Worm (Caenorhabditis elegans) whole organism, mixed stage, embryonic: Measurements from ENCODE around the gene F28H6.8.

Source experiments
- M03D4.4 ChIP-seq: sonication (generic microtip); optimal IDR thresholded peaks from 2 replicates; lab custom pipeline; 2017; ENCODE audit warnings: mild to moderate bottlenecking, missing genetic modification characterization, missing compliant biosample characterization
- bed-3 ChIP-seq: fragments of 200-800 bp; sonication (Bioruptor generic); optimal IDR thresholded peaks from 3 replicates; lab custom pipeline; 2018; ENCODE audit warnings: mild to moderate bottlenecking, missing genetic modification characterization, moderate library complexity, missing compliant biosample characterization
- blmp-1 ChIP-seq: fragments of 150-350 bp; optimal IDR thresholded peaks from 2 replicates; lab custom pipeline; 2014; ENCODE audit warnings: missing biosample characterization, missing genetic modification characterization
- ceh-39 ChIP-seq: fragments of 150-350 bp; optimal IDR thresholded peaks from 2 replicates; lab custom pipeline; 2014; ENCODE audit warnings: missing biosample characterization, missing genetic modification characterization
- ceh-43 ChIP-seq: fragments of 200-800 bp; sonication (Bioruptor generic); optimal IDR thresholded peaks from 2 replicates; lab custom pipeline; 2018; ENCODE audit warnings: mild to moderate bottlenecking, missing genetic modification characterization, moderate library complexity, missing compliant biosample characterization
- ceh-83 ChIP-seq: fragments of 200-800 bp; sonication (Bioruptor generic); optimal IDR thresholded peaks from 2 replicates; lab custom pipeline; 2018; ENCODE audit warnings: mild to moderate bottlenecking, missing genetic modification characterization, missing compliant biosample characterization
- ces-1 ChIP-seq: fragments of 150-350 bp; optimal IDR thresholded peaks from 2 replicates; lab custom pipeline; 2014; ENCODE audit warnings: missing biosample characterization, missing genetic modification reagents, missing genetic modification characterization
- cnd-1 ChIP-seq: fragments of 200-800 bp; sonication (Bioruptor generic); optimal IDR thresholded peaks from 2 replicates; lab custom pipeline; 2018; ENCODE audit warnings: mild to moderate bottlenecking, missing genetic modification characterization, missing compliant biosample characterization
- drap-1 ChIP-seq: fragments of 200-800 bp; sonication (Bioruptor generic); optimal IDR thresholded peaks from 3 replicates; lab custom pipeline; 2018; ENCODE audit warnings: mild to moderate bottlenecking, missing genetic modification characterization, missing compliant biosample characterization
- elt-1 ChIP-seq: sonication (generic microtip); optimal IDR thresholded peaks from 2 replicates; lab custom pipeline; 2017; ENCODE audit warnings: missing genetic modification characterization, mild to moderate bottlenecking, missing compliant biosample characterization, antibody characterized with exemption, moderate library complexity, borderline replicate concordance; ENCODE audit not compliant: insufficient read depth
- elt-3 ChIP-seq: fragments of 150-350 bp; optimal IDR thresholded peaks from 2 replicates; lab custom pipeline; 2014; ENCODE audit warnings: missing biosample characterization, missing genetic modification characterization
- flh-1 ChIP-seq: fragments of 200-800 bp; sonication (Bioruptor generic); optimal IDR thresholded peaks from 2 replicates; lab custom pipeline; 2018; ENCODE audit warnings: mild to moderate bottlenecking, missing genetic modification characterization, moderate library complexity, missing compliant biosample characterization
- ham-2 ChIP-seq: fragments of 200-800 bp; sonication (Bioruptor generic); optimal IDR thresholded peaks from 2 replicates; lab custom pipeline; 2018; ENCODE audit warnings: mild to moderate bottlenecking, missing genetic modification characterization, missing compliant biosample characterization
- hlh-1 ChIP-seq: fragments of 150-350 bp; optimal IDR thresholded peaks from 2 replicates; lab custom pipeline; 2014; ENCODE audit warnings: missing biosample characterization, missing genetic modification reagents, missing genetic modification characterization
- lin-13 ChIP-seq: fragments of 150-350 bp; optimal IDR thresholded peaks from 2 replicates; lab custom pipeline; 2014; ENCODE audit warnings: missing biosample characterization, missing genetic modification characterization
- lin-32 ChIP-seq: fragments of 200-800 bp; sonication (Bioruptor generic); optimal IDR thresholded peaks from 2 replicates; lab custom pipeline; 2018; ENCODE audit warnings: mild to moderate bottlenecking, missing genetic modification characterization, missing compliant biosample characterization
- lsy-2 ChIP-seq: fragments of 150-350 bp; optimal IDR thresholded peaks from 2 replicates; lab custom pipeline; 2014; ENCODE audit warnings: missing biosample characterization, missing genetic modification characterization
- mab-5 ChIP-seq: fragments of 150-350 bp; optimal IDR thresholded peaks from 2 replicates; lab custom pipeline; 2014; ENCODE audit warnings: missing biosample characterization, missing genetic modification characterization
- mep-1 ChIP-seq: fragments of 150-350 bp; optimal IDR thresholded peaks from 2 replicates; lab custom pipeline; 2017; ENCODE audit warnings: missing biosample characterization, missing genetic modification reagents, missing genetic modification characterization, inconsistent platforms
- mls-2 ChIP-seq: sonication (generic microtip); optimal IDR thresholded peaks from 2 replicates; lab custom pipeline; 2016; ENCODE audit warnings: mild to moderate bottlenecking, missing genetic modification characterization, moderate library complexity, missing compliant biosample characterization
- nhr-12 ChIP-seq: fragments of 150-350 bp; optimal IDR thresholded peaks from 2 replicates; lab custom pipeline; 2014; ENCODE audit warnings: missing biosample characterization, missing genetic modification characterization
- nhr-2 ChIP-seq: fragments of 150-350 bp; optimal IDR thresholded peaks from 2 replicates; lab custom pipeline; 2014; ENCODE audit warnings: missing biosample characterization, missing genetic modification characterization
- nhr-237 ChIP-seq: fragments of 150-350 bp; optimal IDR thresholded peaks from 2 replicates; lab custom pipeline; 2014; ENCODE audit warnings: missing biosample characterization, missing genetic modification characterization
- nhr-28 ChIP-seq: fragments of 150-350 bp; optimal IDR thresholded peaks from 2 replicates; lab custom pipeline; 2014; ENCODE audit warnings: missing biosample characterization, missing genetic modification characterization
- nhr-76 ChIP-seq: sonication (generic microtip); optimal IDR thresholded peaks from 2 replicates; lab custom pipeline; 2017; ENCODE audit warnings: missing biosample characterization, missing genetic modification characterization
- pha-4 ChIP-seq: fragments of 150-350 bp; optimal IDR thresholded peaks from 2 replicates; lab custom pipeline; 2018; ENCODE audit warnings: missing biosample characterization, missing genetic modification reagents, missing genetic modification characterization
- sem-2 ChIP-seq: fragments of 200-800 bp; sonication (Bioruptor generic); optimal IDR thresholded peaks from 2 replicates; lab custom pipeline; 2018; ENCODE audit warnings: mild to moderate bottlenecking, missing genetic modification characterization, missing compliant biosample characterization
- snpc-4 ChIP-seq: fragments of 150-350 bp; optimal IDR thresholded peaks from 2 replicates; lab custom pipeline; 2014; ENCODE audit warnings: missing biosample characterization, missing genetic modification characterization
- sptf-1 ChIP-seq: sonication (generic microtip); optimal IDR thresholded peaks from 2 replicates; lab custom pipeline; 2017; ENCODE audit warnings: mild to moderate bottlenecking, missing genetic modification characterization, moderate library complexity, missing compliant biosample characterization
- tbx-8 ChIP-seq: fragments of 200-800 bp; sonication (Bioruptor generic); optimal IDR thresholded peaks from 2 replicates; lab custom pipeline; 2018; ENCODE audit warnings: mild to moderate bottlenecking, missing genetic modification characterization, moderate library complexity, missing compliant biosample characterization
- unc-120 ChIP-seq: sonication (generic microtip); optimal IDR thresholded peaks from 2 replicates; lab custom pipeline; 2017; ENCODE audit warnings: missing genetic modification characterization, missing compliant biosample characterization; ENCODE audit not compliant: poor library complexity, severe bottlenecking
- unc-39 ChIP-seq: fragments of 150-350 bp; optimal IDR thresholded peaks from 2 replicates; lab custom pipeline; 2014; ENCODE audit warnings: missing biosample characterization, missing genetic modification characterization
- unc-62 ChIP-seq: fragments of 150-350 bp; optimal IDR thresholded peaks from 2 replicates; lab custom pipeline; 2014; ENCODE audit warnings: missing biosample characterization, missing genetic modification reagents, missing genetic modification characterization
- zip-8 ChIP-seq: fragments of 150-350 bp; optimal IDR thresholded peaks from 2 replicates; lab custom pipeline; 2014; ENCODE audit warnings: missing biosample characterization, missing genetic modification characterization
- ztf-11 ChIP-seq: fragments of 150-350 bp; optimal IDR thresholded peaks from 2 replicates; lab custom pipeline; 2014; ENCODE audit warnings: missing biosample characterization, missing genetic modification characterization

Gene F28H6.8

ce11 chrX:14169569-14170031 lies 35.5 kb upstream of the F28H6.8 start, which contains the start of gene sym-4:
Gene sym-4 (minus strand): TSS chrX:14169619.
- TF ChIP-seq unc-39 (tag; lab: Kevin White, UChicago) (peak; percentile 6), elt-3 (tag; lab: Kevin White, UChicago) (peak; percentile 68), drap-1 (GFP tag; lab: Kevin White, UChicago) (peak; percentile 36), flh-1 (GFP tag; lab: Kevin White, UChicago) (no peak), blmp-1 (tag; lab: Kevin White, UChicago) (no peak), sptf-1 (tag; lab: Kevin White, UChicago) (peak; percentile 38), unc-62 (GFP tag; lab: Kevin White, UChicago) (peak; percentile 74), cnd-1 (tag; lab: Kevin White, UChicago) (peak; percentile 21), sem-2 (GFP tag; lab: Kevin White, UChicago) (no peak), elt-1 (peak; percentile 50), bed-3 (GFP tag; lab: Kevin White, UChicago) (no peak), pha-4 (tag; lab: Kevin White, UChicago) (peak; percentile 88), ceh-43 (no peak), unc-120 (peak; percentile 99), ceh-83 (GFP tag; lab: Kevin White, UChicago) (no peak), nhr-28 (no peak), lin-13 (peak; percentile 21), ham-2 (GFP tag; lab: Kevin White, UChicago) (no peak), mab-5 (tag; lab: Kevin White, UChicago) (no peak), hlh-1 (tag; lab: Kevin White, UChicago) (peak; percentile 62), lin-32 (GFP tag; lab: Kevin White, UChicago) (peak; percentile 1), zip-8 (tag; lab: Kevin White, UChicago) (no peak), ces-1 (GFP tag; lab: Kevin White, UChicago) (peak; percentile 87), ceh-39 (peak; percentile 42), mls-2 (tag; lab: Kevin White, UChicago) (no peak), nhr-2 (peak; percentile 51), nhr-237 (peak; percentile 83), snpc-4 (tag; lab: Kevin White, UChicago) (no peak), lsy-2 (peak; percentile 59), ztf-11 (no peak), M03D4.4 (tag; lab: Kevin White, UChicago) (peak; percentile 20), mep-1 (tag; lab: Kevin White, UChicago) (peak; percentile 82), nhr-12 (no peak), tbx-8 (GFP tag; lab: Kevin White, UChicago) (no peak), nhr-76 (no peak)

- TF ChIP-seq mab-5 (tag; lab: Kevin White, UChicago) (no peak), drap-1 (GFP tag; lab: Kevin White, UChicago) (no peak), unc-120 (no peak), ceh-43 (no peak), unc-62 (GFP tag; lab: Kevin White, UChicago) (no peak), sem-2 (GFP tag; lab: Kevin White, UChicago) (no peak), nhr-12 (no peak), mep-1 (tag; lab: Kevin White, UChicago) (no peak), elt-1 (no peak), nhr-28 (no peak), lin-13 (no peak), nhr-2 (no peak)
Measured at ce11 chrX:14165156-14165555, 31.0 kb upstream of the F28H6.8 start.

ce11 chrX:14164234-14164633 lies 30.1 kb upstream of the F28H6.8 start, which contains the start of gene vha-20:
Gene vha-20 (minus strand): TSS chrX:14164506.
- TF ChIP-seq ces-1 (GFP tag; lab: Kevin White, UChicago): no peak
- no peak for TF ChIP-seq tbx-8 (GFP tag; lab: Kevin White, UChicago)
- TF ChIP-seq lsy-2: no peak

ce11 chrX:14161684-14162347 lies 27.7 kb upstream of the F28H6.8 start, which contains the start of gene lgc-25:
Gene lgc-25 (minus strand): TSS chrX:14161734.
- TF ChIP-seq sptf-1 (tag; lab: Kevin White, UChicago): no peak
